Fruit fly (Drosophila melanogaster) whole organism, embryonic: ENCODE data around the gene Cow.

Experiments used
- Adf1 ChIP-seq: fragments of 200-800 bp; sonication (Bioruptor generic); IDR thresholded peaks from 2 replicates; pipeline ENCODE4 v1.3.6; 2022; ENCODE audit warnings: missing biosample characterization, missing genetic modification characterization
- B-H1 ChIP-seq: fragments of 200-800 bp; sonication (Bioruptor generic); IDR thresholded peaks from 3 replicates; pipeline ENCODE4 v1.3.6; 2022; ENCODE audit warnings: missing biosample characterization, missing genetic modification characterization
- Blimp-1 ChIP-seq: fragments of 200-800 bp; sonication (Bioruptor generic); optimal IDR thresholded peaks from 3 replicates; lab custom pipeline; 2018; ENCODE audit warnings: missing biosample characterization, missing genetic modification characterization, mild to moderate bottlenecking, moderate library complexity, missing genetic modification reagents
- CG12219 ChIP-seq: fragments of 200-800 bp; sonication (Bioruptor generic); optimal IDR thresholded peaks from 3 replicates; lab custom pipeline; 2018; ENCODE audit warnings: missing biosample characterization, mild to moderate bottlenecking, missing genetic modification characterization
- CG1603 ChIP-seq: fragments of 200-800 bp; sonication (Bioruptor generic); optimal IDR thresholded peaks from 2 replicates; lab custom pipeline; 2019; ENCODE audit warnings: missing biosample characterization, mild to moderate bottlenecking, missing genetic modification characterization, moderate library complexity
- CG17361 ChIP-seq: fragments of 200-800 bp; sonication (Bioruptor generic); IDR thresholded peaks from 3 replicates; pipeline ENCODE4 v1.3.6; 2022; ENCODE audit warnings: missing biosample characterization, missing genetic modification characterization
- CG17912 ChIP-seq: fragments of 200-800 bp; sonication (Bioruptor generic); optimal IDR thresholded peaks from 2 replicates; lab custom pipeline; 2018; ENCODE audit warnings: missing biosample characterization, mild to moderate bottlenecking, missing genetic modification characterization
- CG1792 ChIP-seq: fragments of 200-800 bp; sonication (Bioruptor generic); optimal IDR thresholded peaks from 2 replicates; lab custom pipeline; 2016; ENCODE audit warnings: missing biosample characterization, missing genetic modification characterization
- CG18764 ChIP-seq: fragments of 200-800 bp; sonication (Bioruptor generic); optimal IDR thresholded peaks from 3 replicates; lab custom pipeline; 2016; ENCODE audit warnings: missing biosample characterization, missing genetic modification characterization
- CG2678 ChIP-seq: fragments of 200-800 bp; sonication (Bioruptor generic); optimal IDR thresholded peaks from 3 replicates; lab custom pipeline; 2019; ENCODE audit warnings: missing biosample characterization, mild to moderate bottlenecking, missing genetic modification characterization, moderate library complexity
- CG32772 ChIP-seq: fragments of 200-800 bp; sonication (Bioruptor generic); IDR thresholded peaks from 2 replicates; pipeline ENCODE4 v1.3.6; 2022; ENCODE audit warnings: missing biosample characterization, missing genetic modification characterization
- CG34376 ChIP-seq: fragments of 200-800 bp; sonication (Bioruptor generic); optimal IDR thresholded peaks from 2 replicates; lab custom pipeline; 2018; ENCODE audit warnings: missing biosample characterization, mild to moderate bottlenecking, missing genetic modification characterization
- CG4282 ChIP-seq: fragments of 200-800 bp; sonication (Bioruptor generic); optimal IDR thresholded peaks from 2 replicates; lab custom pipeline; 2016; ENCODE audit warnings: missing biosample characterization, missing genetic modification characterization
- CG7372 ChIP-seq: fragments of 200-800 bp; sonication (Bioruptor generic); IDR thresholded peaks from 2 replicates; pipeline ENCODE4 v1.3.6; 2022; ENCODE audit warnings: missing biosample characterization, missing genetic modification characterization
- CG8281 ChIP-seq: fragments of 200-800 bp; sonication (Bioruptor generic); optimal IDR thresholded peaks from 2 replicates; lab custom pipeline; 2018; ENCODE audit warnings: missing biosample characterization, mild to moderate bottlenecking, missing genetic modification characterization, moderate library complexity
- CG8388 ChIP-seq: fragments of 200-800 bp; sonication (Bioruptor generic); optimal IDR thresholded peaks from 2 replicates; lab custom pipeline; 2019; ENCODE audit warnings: missing biosample characterization, mild to moderate bottlenecking, missing genetic modification characterization, moderate library complexity
- CG9437 ChIP-seq: fragments of 200-800 bp; sonication (Bioruptor generic); optimal IDR thresholded peaks from 2 replicates; lab custom pipeline; 2018; ENCODE audit warnings: missing biosample characterization, mild to moderate bottlenecking, missing genetic modification characterization
- CG9609 ChIP-seq: fragments of 200-800 bp; sonication (Bioruptor generic); optimal IDR thresholded peaks from 3 replicates; lab custom pipeline; 2016; ENCODE audit warnings: missing biosample characterization, missing genetic modification characterization
- CG9876 ChIP-seq: fragments of 200-800 bp; sonication (Bioruptor generic); optimal IDR thresholded peaks from 2 replicates; lab custom pipeline; 2016; ENCODE audit warnings: missing biosample characterization, missing genetic modification characterization
- D19B ChIP-seq: fragments of 200-800 bp; sonication (Bioruptor generic); optimal IDR thresholded peaks from 2 replicates; lab custom pipeline; 2017; ENCODE audit warnings: missing biosample characterization, mild to moderate bottlenecking, missing genetic modification characterization
- Dbx ChIP-seq: fragments of 200-800 bp; sonication (Bioruptor generic); IDR thresholded peaks from 3 replicates; pipeline ENCODE4 v1.3.6; 2022; ENCODE audit warnings: missing biosample characterization, missing genetic modification characterization
- Dip2 ChIP-seq: fragments of 200-800 bp; sonication (Bioruptor generic); IDR thresholded peaks from 2 replicates; pipeline ENCODE4 v1.3.6; 2022; ENCODE audit warnings: missing biosample characterization, missing genetic modification characterization
- Ets65A ChIP-seq: fragments of 200-800 bp; sonication (Bioruptor generic); peaks from one replicate; lab custom pipeline; 2016; ENCODE audit warnings: missing biosample characterization, missing genetic modification characterization
- Fer2 ChIP-seq: fragments of 200-800 bp; sonication (Bioruptor generic); optimal IDR thresholded peaks from 2 replicates; lab custom pipeline; 2018; ENCODE audit warnings: missing biosample characterization, mild to moderate bottlenecking, missing genetic modification characterization, moderate library complexity
- GATAe ChIP-seq: fragments of 200-800 bp; sonication (Bioruptor generic); conservative IDR thresholded peaks from 2 replicates; pipeline ENCODE4 v1.3.6; 2022; ENCODE audit warnings: missing biosample characterization, missing genetic modification characterization
- HmgD ChIP-seq: fragments of 200-800 bp; sonication (Bioruptor generic); optimal IDR thresholded peaks from 3 replicates; lab custom pipeline; 2016; ENCODE audit warnings: missing biosample characterization, missing genetic modification characterization
- Hmx ChIP-seq: fragments of 200-800 bp; sonication (Bioruptor generic); optimal IDR thresholded peaks from 2 replicates; lab custom pipeline; 2016; ENCODE audit warnings: missing biosample characterization, missing genetic modification characterization
- Lim3 ChIP-seq: fragments of 200-800 bp; sonication (Bioruptor generic); IDR thresholded peaks from 2 replicates; pipeline ENCODE4 v1.3.6; 2022; ENCODE audit warnings: missing biosample characterization, missing genetic modification characterization
- MBD-R2 ChIP-seq: fragments of 200-800 bp; sonication (Bioruptor generic); IDR thresholded peaks from 2 replicates; pipeline ENCODE4 v1.3.6; 2022; ENCODE audit warnings: missing biosample characterization, missing genetic modification characterization
- NC2β ChIP-seq: fragments of 200-800 bp; sonication (Bioruptor generic); optimal IDR thresholded peaks from 2 replicates; lab custom pipeline; 2016; ENCODE audit warnings: missing biosample characterization, missing genetic modification characterization
- NK7.1 ChIP-seq: fragments of 200-800 bp; sonication (Bioruptor generic); optimal IDR thresholded peaks from 3 replicates; lab custom pipeline; 2016; ENCODE audit warnings: missing biosample characterization, missing genetic modification characterization
- Sox102F ChIP-seq: fragments of 200-800 bp; sonication (Bioruptor generic); optimal IDR thresholded peaks from 2 replicates; lab custom pipeline; 2018; ENCODE audit warnings: missing biosample characterization, mild to moderate bottlenecking, missing genetic modification characterization, moderate library complexity
- Xrp1 ChIP-seq: fragments of 200-800 bp; sonication (Bioruptor generic); IDR thresholded peaks from 2 replicates; pipeline ENCODE4 v1.3.6; 2022; ENCODE audit warnings: missing biosample characterization, missing genetic modification characterization
- btn ChIP-seq: fragments of 200-800 bp; sonication (Bioruptor generic); optimal IDR thresholded peaks from 2 replicates; lab custom pipeline; 2016; ENCODE audit warnings: missing biosample characterization, missing genetic modification characterization
- caup ChIP-seq: fragments of 200-800 bp; sonication (Bioruptor generic); optimal IDR thresholded peaks from 3 replicates; lab custom pipeline; 2017; ENCODE audit warnings: missing biosample characterization, mild to moderate bottlenecking, missing genetic modification characterization, moderate library complexity; ENCODE audit not compliant: severe bottlenecking
- disco-r ChIP-seq: fragments of 200-800 bp; sonication (Bioruptor generic); optimal IDR thresholded peaks from 2 replicates; lab custom pipeline; 2016; ENCODE audit warnings: missing biosample characterization, missing genetic modification characterization
- ems ChIP-seq: fragments of 200-800 bp; sonication (Bioruptor generic); optimal IDR thresholded peaks from 3 replicates; lab custom pipeline; 2016; ENCODE audit warnings: missing biosample characterization, missing genetic modification characterization
- exex ChIP-seq: fragments of 200-800 bp; sonication (Bioruptor generic); optimal IDR thresholded peaks from 4 replicates; lab custom pipeline; 2018; ENCODE audit warnings: missing biosample characterization, mild to moderate bottlenecking, missing genetic modification characterization, moderate library complexity
- fd64A ChIP-seq: fragments of 200-800 bp; sonication (Bioruptor generic); optimal IDR thresholded peaks from 3 replicates; lab custom pipeline; 2018; ENCODE audit warnings: missing biosample characterization, mild to moderate bottlenecking, missing genetic modification characterization
- fd96Cb ChIP-seq: fragments of 200-800 bp; sonication (Bioruptor generic); optimal IDR thresholded peaks from 2 replicates; lab custom pipeline; 2018; ENCODE audit warnings: missing biosample characterization, mild to moderate bottlenecking, missing genetic modification characterization, moderate library complexity
- gem ChIP-seq: fragments of 200-800 bp; sonication (Bioruptor generic); optimal IDR thresholded peaks from 2 replicates; lab custom pipeline; 2019; ENCODE audit warnings: missing biosample characterization, mild to moderate bottlenecking, missing genetic modification characterization, moderate library complexity
- grau ChIP-seq: fragments of 200-800 bp; optimal IDR thresholded peaks from 3 replicates; lab custom pipeline; 2019; ENCODE audit warnings: missing biosample characterization, mild to moderate bottlenecking, missing genetic modification characterization, moderate library complexity
- gsb ChIP-seq: fragments of 200-800 bp; sonication (Bioruptor generic); IDR thresholded peaks from 2 replicates; pipeline ENCODE4 v1.3.6; 2022; ENCODE audit warnings: missing biosample characterization, missing genetic modification characterization
- nerfin-1 ChIP-seq: fragments of 200-800 bp; sonication (Bioruptor generic); optimal IDR thresholded peaks from 3 replicates; lab custom pipeline; 2019; ENCODE audit warnings: missing biosample characterization, mild to moderate bottlenecking, missing genetic modification characterization, moderate library complexity
- phol ChIP-seq: fragments of 200-800 bp; sonication (Bioruptor generic); optimal IDR thresholded peaks from 3 replicates; lab custom pipeline; 2018; ENCODE audit warnings: missing biosample characterization, mild to moderate bottlenecking, missing genetic modification characterization, moderate library complexity
- pnt ChIP-seq: fragments of 200-800 bp; sonication (Bioruptor generic); optimal IDR thresholded peaks from 3 replicates; lab custom pipeline; 2016; ENCODE audit warnings: missing biosample characterization, missing genetic modification characterization
- pros ChIP-seq: fragments of 200-800 bp; sonication (Bioruptor generic); optimal IDR thresholded peaks from 3 replicates; lab custom pipeline; 2019; ENCODE audit warnings: missing biosample characterization, mild to moderate bottlenecking, missing genetic modification characterization, moderate library complexity
- sna ChIP-seq: fragments of 200-800 bp; sonication (Bioruptor generic); IDR thresholded peaks from 2 replicates; pipeline ENCODE4 v1.3.6; 2022; ENCODE audit warnings: missing biosample characterization, missing genetic modification characterization; ENCODE audit not compliant: partially characterized antibody
- stwl ChIP-seq: fragments of 200-800 bp; sonication (Bioruptor generic); optimal IDR thresholded peaks from 3 replicates; lab custom pipeline; 2018; ENCODE audit warnings: missing biosample characterization, mild to moderate bottlenecking, missing genetic modification characterization, moderate library complexity
- vvl ChIP-seq: fragments of 200-800 bp; sonication (Bioruptor generic); IDR thresholded peaks from 2 replicates; pipeline ENCODE4 v1.3.6; 2022; ENCODE audit warnings: missing biosample characterization, missing genetic modification characterization
- yki ChIP-seq: fragments of >200 bp; optimal IDR thresholded peaks from 3 replicates; lab custom pipeline; 2018
- zf30C ChIP-seq: fragments of 200-800 bp; sonication (Bioruptor generic); optimal IDR thresholded peaks from 3 replicates; lab custom pipeline; 2018; ENCODE audit warnings: missing biosample characterization, mild to moderate bottlenecking, missing genetic modification characterization

Gene Cow

dm6 chr3R:23048690-23049118, 63.8 kb downstream of the Cow start (continued):
- TF ChIP-seq vvl (peak; percentile 79), CG1603 (tag; lab: Kevin White, UChicago) (peak; percentile 58), Fer2 (tag; lab: Kevin White, UChicago) (peak; percentile 36), Lim3 (GFP tag; lab: Robert Waterston, UW) (0 out of 2 replicates have a peak, but pooled peaks have one; percentile 22), disco-r (GFP tag; lab: Kevin White, UChicago) (no peak), Adf1 (GFP tag; lab: Robert Waterston, UW) (no peak), CG34376 (GFP tag; lab: Kevin White, UChicago) (peak; percentile 34), gem (tag; lab: Kevin White, UChicago) (peak; percentile 90), CG9876 (no peak), MBD-R2 (GFP tag; lab: Robert Waterston, UW) (no peak), GATAe (no peak), CG1792 (peak; percentile 16), btn (GFP tag; lab: Kevin White, UChicago) (no peak), Blimp-1 (GFP tag; lab: Kevin White, UChicago) (peak; percentile 80), CG18764 (GFP tag; lab: Kevin White, UChicago) (no peak), CG7372 (peak; percentile 63), nerfin-1 (tag; lab: Kevin White, UChicago) (peak; percentile 81), sna (GFP tag; lab: Robert Waterston, UW) (no peak), fd96Cb (tag; lab: Kevin White, UChicago) (peak; percentile 75), CG9437 (peak; percentile 75), CG9609 (GFP tag; lab: Kevin White, UChicago) (no peak), Sox102F (GFP tag; lab: Kevin White, UChicago) (peak; percentile 84), CG2678 (peak; percentile 88), CG17912 (no peak), CG12219 (peak; percentile 58), B-H1 (no peak; the same call in 2 of the 3 replicates), CG17361 (GFP tag; lab: Robert Waterston, UW) (peak; percentile 92), stwl (tag; lab: Kevin White, UChicago) (no peak), Xrp1 (GFP tag; lab: Robert Waterston, UW) (peak; percentile 80), pros (peak; percentile 84), phol (tag; lab: Kevin White, UChicago) (peak; percentile 87), fd64A (GFP tag; lab: Kevin White, UChicago) (no peak), grau (tag; lab: Kevin White, UChicago) (peak; percentile 83), D19B (GFP tag; lab: Kevin White, UChicago) (peak; percentile 34), CG8388 (GFP tag; lab: Kevin White, UChicago) (peak; percentile 84), CG32772 (peak; percentile 58), exex (peak; percentile 7), zf30C (peak; percentile 57), HmgD (GFP tag; lab: Kevin White, UChicago) (no peak), ems (GFP tag; lab: Kevin White, UChicago) (peak; percentile 11), NC2β (GFP tag; lab: Kevin White, UChicago) (no peak), NK7.1 (GFP tag; lab: Kevin White, UChicago) (peak; percentile 28), pnt (GFP tag; lab: Kevin White, UChicago) (peak; percentile 21), CG4282 (GFP tag; lab: Kevin White, UChicago) (no peak), yki (lab: Kevin White, UChicago) (no peak), Hmx (GFP tag; lab: Kevin White, UChicago) (peak; percentile 22), gsb (GFP tag; lab: Robert Waterston, UW) (no peak), caup (GFP tag; lab: Kevin White, UChicago) (peak; percentile 50), CG8281 (peak; percentile 66), Dbx (GFP tag; lab: Robert Waterston, UW) (no peak), Ets65A (GFP tag; lab: Kevin White, UChicago) (peak; percentile 95), Dip2 (no peak)
